Worm (Caenorhabditis elegans) whole organism, L3 larva: ENCODE data around the gene hlh-11.

Source experiments
- R02D3.7 ChIP-seq: fragments of 150-350 bp; optimal IDR thresholded peaks from 2 replicates; lab custom pipeline; 2014; ENCODE audit warnings: missing biosample characterization, missing genetic modification characterization
- ZK546.5 ChIP-seq: sonication (generic microtip); optimal IDR thresholded peaks from 2 replicates; lab custom pipeline; 2017; ENCODE audit warnings: missing biosample characterization, missing genetic modification characterization
- aly-2 ChIP-seq: fragments of 150-350 bp; optimal IDR thresholded peaks from 2 replicates; lab custom pipeline; 2014; ENCODE audit warnings: missing biosample characterization, missing genetic modification characterization
- ama-1 ChIP-seq: fragments of 150-350 bp; optimal IDR thresholded peaks from 2 replicates; lab custom pipeline; 2018
- ceh-16 ChIP-seq: sonication (generic microtip); optimal IDR thresholded peaks from 2 replicates; lab custom pipeline; 2017; ENCODE audit warnings: missing biosample characterization, missing genetic modification characterization
- ceh-28 ChIP-seq: fragments of 150-350 bp; optimal IDR thresholded peaks from 2 replicates; lab custom pipeline; 2014; ENCODE audit warnings: missing biosample characterization, missing genetic modification reagents, missing genetic modification characterization
- ceh-82 ChIP-seq: fragments of 150-350 bp; optimal IDR thresholded peaks from 2 replicates; lab custom pipeline; 2014; ENCODE audit warnings: missing biosample characterization, missing genetic modification characterization
- egl-27 ChIP-seq: sonication (generic microtip); optimal IDR thresholded peaks from 4 replicates; lab custom pipeline; 2017; ENCODE audit warnings: missing biosample characterization, missing genetic modification reagents, missing genetic modification characterization
- egl-5 ChIP-seq: fragments of 150-350 bp; optimal IDR thresholded peaks from 2 replicates; lab custom pipeline; 2017; ENCODE audit warnings: missing biosample characterization, missing genetic modification reagents, missing genetic modification characterization, inconsistent platforms
- elt-2 ChIP-seq: sonication (generic microtip); optimal IDR thresholded peaks from 2 replicates; lab custom pipeline; 2016; ENCODE audit warnings: missing genetic modification reagents, mild to moderate bottlenecking, missing genetic modification characterization, missing compliant biosample characterization
- elt-3 ChIP-seq, 3 experiments: fragments of 150-350 bp in 1 of 3; sonication (generic microtip) in 2 of 3; optimal IDR thresholded peaks; 2 replicates in 2 of 3; 4 replicates in 1 of 3; lab custom pipeline; 2014 to 2017; ENCODE audit warnings: missing biosample characterization in 3 of 3, missing genetic modification characterization in 3 of 3
- eor-1 ChIP-seq, 2 experiments: fragments of 150-350 bp; optimal IDR thresholded peaks; 2 replicates each; lab custom pipeline; 2014 to 2018; ENCODE audit warnings: missing biosample characterization in 2 of 2, missing genetic modification characterization in 2 of 2
- fkh-10 ChIP-seq: sonication (generic microtip); optimal IDR thresholded peaks from 2 replicates; lab custom pipeline; 2017; ENCODE audit warnings: missing biosample characterization, missing genetic modification reagents, missing genetic modification characterization
- fkh-2 ChIP-seq: fragments of 150-350 bp; optimal IDR thresholded peaks from 2 replicates; lab custom pipeline; 2014; ENCODE audit warnings: missing biosample characterization, missing genetic modification reagents, missing genetic modification characterization
- jun-1 ChIP-seq: fragments of 150-350 bp; optimal IDR thresholded peaks from 2 replicates; lab custom pipeline; 2014; ENCODE audit warnings: missing biosample characterization, missing genetic modification reagents, missing genetic modification characterization
- lin-15B ChIP-seq: fragments of 150-350 bp; optimal IDR thresholded peaks from 2 replicates; lab custom pipeline; 2014; ENCODE audit warnings: missing biosample characterization, missing genetic modification characterization
- lin-39 ChIP-seq: fragments of 150-350 bp; optimal IDR thresholded peaks from 2 replicates; lab custom pipeline; 2018; ENCODE audit warnings: missing biosample characterization, missing genetic modification reagents, missing genetic modification characterization
- mml-1 ChIP-seq: fragments of 150-350 bp; sonication (generic microtip); optimal IDR thresholded peaks from 3 replicates; lab custom pipeline; 2014; ENCODE audit warnings: missing biosample characterization, missing genetic modification characterization
- nfya-1 ChIP-seq: sonication (generic microtip); optimal IDR thresholded peaks from 2 replicates; lab custom pipeline; 2017; ENCODE audit warnings: missing genetic modification characterization, mild to moderate bottlenecking, missing compliant biosample characterization, antibody characterized with exemption, moderate library complexity; ENCODE audit not compliant: insufficient read depth
- nhr-25 ChIP-seq: sonication (generic microtip); optimal IDR thresholded peaks from 2 replicates; lab custom pipeline; 2017; ENCODE audit warnings: missing biosample characterization, missing genetic modification characterization
- nhr-28 ChIP-seq: fragments of 150-350 bp; optimal IDR thresholded peaks from 2 replicates; lab custom pipeline; 2014; ENCODE audit warnings: missing biosample characterization, missing genetic modification characterization
- nhr-43 ChIP-seq: sonication (generic microtip); optimal IDR thresholded peaks from 2 replicates; lab custom pipeline; 2016; ENCODE audit warnings: mild to moderate bottlenecking, missing genetic modification characterization, missing compliant biosample characterization; ENCODE audit not compliant: poor library complexity, severe bottlenecking
- pha-4 ChIP-seq: fragments of 150-350 bp; optimal IDR thresholded peaks from 2 replicates; lab custom pipeline; 2014; ENCODE audit warnings: missing biosample characterization, missing genetic modification reagents, missing genetic modification characterization
- pqm-1 ChIP-seq: fragments of 150-350 bp; optimal IDR thresholded peaks from 2 replicates; lab custom pipeline; 2017; ENCODE audit warnings: missing biosample characterization, missing genetic modification characterization, inconsistent platforms
- skn-1 ChIP-seq: fragments of 150-350 bp; optimal IDR thresholded peaks from 2 replicates; lab custom pipeline; 2014; ENCODE audit warnings: missing biosample characterization, missing genetic modification characterization
- snpc-4 ChIP-seq: fragments of 150-350 bp; optimal IDR thresholded peaks from 2 replicates; lab custom pipeline; 2014; ENCODE audit warnings: missing biosample characterization, missing genetic modification characterization
- unc-39 ChIP-seq: sonication (generic microtip); optimal IDR thresholded peaks from 4 replicates; lab custom pipeline; 2017; ENCODE audit warnings: missing biosample characterization, missing genetic modification characterization
- unc-62 ChIP-seq: fragments of 150-350 bp; sonication (generic microtip); optimal IDR thresholded peaks from 4 replicates; lab custom pipeline; 2014; ENCODE audit warnings: missing biosample characterization, missing genetic modification reagents, missing genetic modification characterization
- ztf-11 ChIP-seq: fragments of 150-350 bp; optimal IDR thresholded peaks from 2 replicates; lab custom pipeline; 2014; ENCODE audit warnings: missing biosample characterization, missing genetic modification characterization
- ztf-4 ChIP-seq: fragments of 150-350 bp; optimal IDR thresholded peaks from 2 replicates; lab custom pipeline; 2014; ENCODE audit warnings: missing biosample characterization, missing genetic modification characterization

hlh-11 gene

DNA sequence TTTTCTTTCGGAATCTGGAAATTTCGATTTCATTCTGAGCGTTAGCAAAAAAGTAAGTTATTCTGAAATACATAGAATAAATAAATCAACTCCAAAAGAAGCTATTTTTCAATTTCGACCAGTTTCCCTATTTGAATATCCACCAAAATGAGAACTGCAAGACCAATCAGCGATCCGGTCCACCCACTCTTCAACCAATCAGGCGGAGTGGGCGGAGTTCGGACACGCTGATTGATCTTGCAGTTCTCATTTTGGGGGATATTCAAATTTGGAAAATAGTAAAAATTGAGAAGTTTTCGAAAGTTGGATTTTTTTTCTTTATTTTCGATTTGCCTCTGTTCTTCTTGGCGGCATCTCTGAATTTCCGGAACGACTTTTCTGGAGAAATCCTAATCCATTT lies 48.6 kb upstream of the hlh-11 start:
- TF ChIP-seq lin-15B (peak; percentile 45), nfya-1 (tag; lab: Kevin White, UChicago) (peak; percentile 100), jun-1 (tag; lab: Kevin White, UChicago) (no peak)

DNA sequence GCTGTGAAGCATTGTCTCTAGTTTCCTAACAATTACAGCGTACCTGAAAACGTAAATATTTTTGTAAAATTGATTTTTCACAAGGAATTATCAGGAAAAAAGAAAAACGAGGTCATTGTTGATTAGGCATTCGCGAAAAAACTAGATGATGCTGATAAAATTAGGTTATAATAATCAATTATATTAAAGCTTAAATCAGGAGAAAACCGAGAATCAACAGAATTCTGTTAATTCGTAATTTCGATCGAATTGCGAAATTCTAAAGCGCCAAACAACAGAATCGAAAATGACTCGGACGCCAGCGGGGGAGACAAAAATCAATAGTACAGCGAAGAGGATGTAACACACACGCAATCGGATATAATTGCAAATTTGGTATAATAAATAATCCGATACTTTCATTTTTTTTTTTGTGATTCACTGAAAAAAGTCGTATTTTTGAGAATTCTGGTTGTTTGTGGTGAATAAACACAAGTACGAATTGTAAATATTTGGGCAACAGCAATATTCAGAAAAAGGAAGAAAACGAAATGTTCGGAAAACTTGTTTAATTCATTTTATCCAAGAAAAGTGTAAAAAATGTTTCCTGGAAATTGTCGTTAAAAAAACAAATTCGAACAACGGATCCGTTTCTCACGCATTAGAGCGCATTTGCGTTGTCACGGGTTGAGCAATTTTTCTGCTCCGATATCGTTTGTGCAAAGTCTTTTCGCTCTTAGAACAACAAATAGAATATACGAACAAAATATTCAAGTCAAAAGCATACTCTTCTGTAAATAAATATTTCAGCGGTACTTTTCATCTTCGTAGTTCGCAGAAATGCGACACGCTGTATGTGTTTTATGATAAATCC lies 39.2 kb upstream of the hlh-11 start, which contains the start of gene ced-7:
ced-7 (minus strand) TSS at position 51 of the 853 bp plus-strand sequence.
- TF ChIP-seq pha-4 (tag; lab: Kevin White, UChicago) (peak; percentile 19), lin-15B (peak; percentile 67), ceh-16 (tag; lab: Kevin White, UChicago) (no peak), nfya-1 (tag; lab: Kevin White, UChicago) (peak; percentile 46), fkh-10 (GFP tag; lab: Kevin White, UChicago) (no peak), lin-39 (tag; lab: Kevin White, UChicago) (peak; percentile 22), ceh-28 (tag; lab: Kevin White, UChicago) (peak; percentile 12), snpc-4 (tag; lab: Kevin White, UChicago) (peak; percentile 27)

DNA sequence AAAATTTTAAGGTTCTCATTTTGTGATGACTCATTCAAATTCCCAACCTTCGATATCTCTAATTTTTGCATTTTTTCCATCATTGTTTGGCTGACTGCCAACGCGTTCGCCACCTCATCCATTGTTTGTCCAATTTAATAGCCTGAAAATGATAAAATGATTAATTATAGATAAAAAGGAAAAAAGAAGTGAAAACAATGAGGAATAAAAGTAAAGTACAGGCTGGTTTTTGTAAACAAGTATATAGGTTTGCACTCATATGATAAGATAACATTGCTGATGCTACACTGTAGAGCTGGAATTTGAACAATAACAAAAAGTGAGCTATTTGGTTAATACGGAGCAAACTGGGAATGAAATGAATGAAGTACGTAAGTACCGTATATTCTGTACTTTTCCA lies 37.3 kb upstream of the hlh-11 start, which contains the start of gene C48B4.3:
C48B4.3 (minus strand) TSS at position 149 of the 400 bp plus-strand sequence.
- TF ChIP-seq pha-4 (tag; lab: Kevin White, UChicago) (peak; percentile 65), aly-2 (no peak), nhr-43 (tag; lab: Kevin White, UChicago) (no peak), ZK546.5 (tag; lab: Kevin White, UChicago) (no peak), fkh-2 (no peak), elt-3 (tag; optimal IDR thresholded peaks at IDR 0.05; lab: Kevin White, UChicago) (no peak), nfya-1 (tag; lab: Kevin White, UChicago) (no peak), nhr-28 (tag; lab: Kevin White, UChicago) (no peak), snpc-4 (tag; lab: Kevin White, UChicago) (no peak), ztf-11 (tag; lab: Kevin White, UChicago) (no peak), R02D3.7 (tag; lab: Kevin White, UChicago) (no peak), skn-1 (tag; lab: Kevin White, UChicago) (no peak), pqm-1 (peak; percentile 92), ama-1 (lab: Kevin White, UChicago) (no peak), elt-2 (tag; lab: Kevin White, UChicago) (peak; percentile 59), egl-27 (tag; lab: Kevin White, UChicago) (no peak), ztf-4 (tag; lab: Kevin White, UChicago) (no peak), jun-1 (tag; lab: Kevin White, UChicago) (peak; percentile 42), nhr-25 (tag; lab: Kevin White, UChicago) (no peak), unc-62 (no peak), eor-1 (tag; optimal IDR thresholded peaks at IDR 0.05; lab: Kevin White, UChicago) (no peak)

ce11 chrIII:9583224-9583623 lies 36.3 kb upstream of the hlh-11 start:
- TF ChIP-seq ztf-4 (tag; lab: Kevin White, UChicago) (no peak), ceh-82 (no peak), fkh-2 (no peak), nhr-43 (tag; lab: Kevin White, UChicago) (no peak), mml-1 (tag; lab: Kevin White, UChicago) (no peak), unc-39 (tag; lab: Kevin White, UChicago) (no peak)

ce11 chrIII:9585314-9585713 lies 34.2 kb upstream of the hlh-11 start:
- TF ChIP-seq egl-5 (tag; lab: Kevin White, UChicago) (no peak), fkh-10 (GFP tag; lab: Kevin White, UChicago) (peak; percentile 67)
